Worm (Caenorhabditis elegans): ENCODE results near the gene atg-4.2.

- TF ChIP-seq zip-5 (tag; optimal IDR thresholded peaks at IDR 0.05): no peak
- TF ChIP-seq ceh-24 (tag; optimal IDR thresholded peaks at IDR 0.05): no peak
- TF ChIP-seq pha-4 (tag; optimal IDR thresholded peaks at IDR 0.05): no peak
- no peak for TF ChIP-seq ttx-3 (tag; optimal IDR thresholded peaks at IDR 0.05)
- no peak for TF ChIP-seq nhr-232 (tag; optimal IDR thresholded peaks at IDR 0.05)
Observed at ce11 chrIV:11695634-11696033, 27.8 kb downstream of the atg-4.2 start.

All from whole organism, late embryonic.